Fruit fly (Drosophila melanogaster): ENCODE measurements around the gene Zmynd10.
A peak's percentile ranks its signal among the peaks of the same experiment; 100 is the strongest.

The Zmynd10 gene

DNA sequence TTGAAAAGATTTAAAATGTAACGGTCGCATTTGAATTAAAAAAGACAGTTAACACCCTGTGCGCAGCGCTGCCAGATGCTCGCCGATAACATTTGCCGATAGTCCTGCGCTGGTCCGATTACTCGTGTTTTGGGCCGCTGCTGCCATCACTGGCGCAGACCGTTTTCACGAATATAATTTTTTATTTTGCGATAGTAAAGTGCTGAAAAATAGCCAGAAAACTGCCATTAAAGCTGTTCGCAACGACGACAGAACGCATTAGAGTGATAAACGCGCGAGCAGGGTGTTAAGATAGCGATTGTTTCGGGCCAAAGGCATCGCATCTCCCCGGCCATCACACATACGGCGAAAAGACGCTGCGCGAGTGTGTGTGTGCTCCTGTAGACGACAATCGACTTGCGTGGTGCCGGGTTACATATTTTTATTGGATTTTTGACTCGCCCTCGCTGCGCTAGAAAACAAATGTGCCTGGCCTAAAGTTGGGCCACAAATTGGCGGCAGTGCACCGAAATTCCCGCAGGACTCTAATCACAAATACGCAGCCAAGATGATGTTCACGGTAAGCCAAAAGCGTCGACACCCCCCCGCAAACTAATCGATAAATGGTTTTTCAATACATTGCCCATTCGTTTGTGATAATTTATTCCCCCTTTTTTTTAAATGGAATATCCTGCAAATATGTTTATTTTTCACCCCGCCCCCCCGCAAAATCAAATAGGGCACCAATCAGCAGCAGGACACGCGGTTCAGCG lies 10.6 kb upstream of the Zmynd10 start, which contains the start of gene Srrm1 (continued):
- TF ChIP-seq sob (GFP tag; IDR thresholded peaks at IDR 0.05) (peak; percentile 63), Dfd (GFP tag; optimal IDR thresholded peaks at IDR 0.05) (no peak), hbn (GFP tag; IDR thresholded peaks at IDR 0.05; ENCODE audit: partially characterized antibody) (peak; percentile 87), ci (GFP tag; IDR thresholded peaks at IDR 0.05) (peak; percentile 83), CG4820 (GFP tag; optimal IDR thresholded peaks at IDR 0.05) (peak; percentile 21), HLH54F (GFP tag; optimal IDR thresholded peaks at IDR 0.05) (peak; percentile 64), bowl (GFP tag; IDR thresholded peaks at IDR 0.05) (no peak), fd102C (GFP tag; optimal IDR thresholded peaks at IDR 0.05) (no peak), CG6854 (GFP tag; optimal IDR thresholded peaks at IDR 0.05) (no peak), hb (GFP tag; IDR thresholded peaks at IDR 0.05; ENCODE audit: partially characterized antibody) (peak; percentile 90), CG1832 (GFP tag; optimal IDR thresholded peaks at IDR 0.05) (no peak), pnt (GFP tag; optimal IDR thresholded peaks at IDR 0.05) (peak; percentile 47), Mrtf (GFP tag; IDR thresholded peaks at IDR 0.05) (no peak), so (GFP tag; IDR thresholded peaks at IDR 0.05) (0 out of 3 replicates have a peak, but pooled peaks have one; percentile 64), pzg (GFP tag; optimal IDR thresholded peaks at IDR 0.05) (peak; percentile 92), CG2889 (GFP tag; IDR thresholded peaks at IDR 0.05) (no peak), ind (GFP tag; optimal IDR thresholded peaks at IDR 0.05) (peak; percentile 41), h (optimal IDR thresholded peaks at IDR 0.05) (no peak), CG1529 (GFP tag; optimal IDR thresholded peaks at IDR 0.05) (no peak), tna (GFP tag; IDR thresholded peaks at IDR 0.05; ENCODE audit: partially characterized antibody) (peak; percentile 85), CG30403 (GFP tag; optimal IDR thresholded peaks at IDR 0.05) (peak; percentile 59), CG31441 (GFP tag; IDR thresholded peaks at IDR 0.05) (0 out of 2 replicates have a peak, but pooled peaks have one; percentile 21), CG9932 (GFP tag; IDR thresholded peaks at IDR 0.05) (peak; percentile 71), Rfx (GFP tag; IDR thresholded peaks at IDR 0.05) (peak; percentile 66), Fer2 (tag; optimal IDR thresholded peaks at IDR 0.05) (no peak), CG42726 (GFP tag; IDR thresholded peaks at IDR 0.05; ENCODE audit: partially characterized antibody) (peak; percentile 95), Xbp1 (GFP tag; optimal IDR thresholded peaks at IDR 0.05) (peak; percentile 53), gem (tag; optimal IDR thresholded peaks at IDR 0.05) (peak; percentile 25), exex (tag; optimal IDR thresholded peaks at IDR 0.05) (no peak), CG13287 (GFP tag; IDR thresholded peaks at IDR 0.05; ENCODE audit: partially characterized antibody) (peak; percentile 93), ttk (GFP tag; IDR thresholded peaks at IDR 0.05) (no peak), CG12391 (tag; optimal IDR thresholded peaks at IDR 0.05) (peak; percentile 44), crp (GFP tag; optimal IDR thresholded peaks at IDR 0.05) (peak in 1 of 2 experiments; percentile 20), tin (GFP tag; optimal IDR thresholded peaks at IDR 0.05) (peak; percentile 34), her (GFP tag; optimal IDR thresholded peaks at IDR 0.05) (peak; percentile 51), Abd-B (GFP tag; optimal IDR thresholded peaks at IDR 0.05) (peak; percentile 23), Kr (GFP tag; optimal IDR thresholded peaks at IDR 0.05) (no peak), Asciz (GFP tag; optimal IDR thresholded peaks at IDR 0.05) (no peak), gcm2 (GFP tag; optimal IDR thresholded peaks at IDR 0.05) (peak; percentile 25), CG3847 (GFP tag; IDR thresholded peaks at IDR 0.05) (peak; percentile 81), Meics (GFP tag; optimal IDR thresholded peaks at IDR 0.05) (no peak), CG17568 (GFP tag; optimal IDR thresholded peaks at IDR 0.05) (no peak), ap (GFP tag; IDR thresholded peaks at IDR 0.05) (no peak), CG17361 (GFP tag; IDR thresholded peaks at IDR 0.05) (peak; percentile 48; the same call in 1 of the 3 replicates), CG18599 (GFP tag; optimal IDR thresholded peaks at IDR 0.05) (peak; percentile 3), CTCF (GFP tag; optimal IDR thresholded peaks at IDR 0.05) (peak; percentile 67), shn (GFP tag; optimal IDR thresholded peaks at IDR 0.05) (peak; percentile 45), CG7987 (GFP tag; optimal IDR thresholded peaks at IDR 0.05) (peak; percentile 31), CG14860 (GFP tag; IDR thresholded peaks at IDR 0.05; ENCODE audit: partially characterized antibody) (peak; percentile 77)
